Worm (Caenorhabditis elegans): ENCODE results near the gene col-78.
A peak's percentile ranks its signal among the peaks of the same experiment; 100 is the strongest.

col-78 gene

ce11 chrII:9152231-9152630 is at the start of gene col-78:
TSS of gene col-78 (plus strand) at chrII:9152531.
- TF ChIP-seq ama-1 (optimal IDR thresholded peaks at IDR 0.05) (no peak), ref-2 (tag; optimal IDR thresholded peaks at IDR 0.05) (no peak), eyg-1 (tag; optimal IDR thresholded peaks at IDR 0.05) (no peak), hlh-6 (tag; optimal IDR thresholded peaks at IDR 0.05) (no peak), fax-1 (tag; optimal IDR thresholded peaks at IDR 0.05) (no peak), K09A11.1 (tag; optimal IDR thresholded peaks at IDR 0.05; ENCODE audit: insufficient read depth) (no peak), ceh-6 (GFP tag; optimal IDR thresholded peaks at IDR 0.05) (no peak), unc-42 (tag; optimal IDR thresholded peaks at IDR 0.05) (no peak), T23F11.4 (GFP tag; optimal IDR thresholded peaks at IDR 0.05) (no peak)

- no peak for TF ChIP-seq rnt-1 (tag; optimal IDR thresholded peaks at IDR 0.05)
- peak; percentile 89 for TF ChIP-seq unc-42 (tag; optimal IDR thresholded peaks at IDR 0.05)
Measured at ce11 chrII:9107095-9107769, 45.1 kb upstream of the col-78 start, which contains the start of gene dyrb-1. TSS of gene dyrb-1 (minus strand) at chrII:9107145.

DNA sequence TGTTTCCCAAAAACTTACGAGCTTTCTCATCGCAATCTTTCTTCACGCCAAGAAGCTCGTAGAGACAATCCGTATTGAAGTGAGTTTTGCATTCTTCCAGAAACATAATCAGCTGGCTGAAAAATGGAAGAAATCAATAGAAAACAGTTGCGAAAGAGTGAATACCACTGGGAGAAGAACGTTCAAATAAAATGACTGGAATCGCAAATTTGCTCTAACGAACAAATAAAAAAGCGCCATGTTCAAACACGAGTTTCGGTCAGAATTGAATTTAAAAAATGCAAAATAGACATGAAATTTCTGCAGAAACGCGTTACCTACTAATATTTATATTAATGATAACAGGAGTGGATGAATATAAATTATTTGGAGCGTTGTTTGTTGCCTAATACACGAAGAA is 43.9 kb upstream of the col-78 start, which contains the start of gene dnj-23:
Gene dnj-23 (minus strand): TSS at position 158 of the 400 bp plus-strand sequence.
- TF ChIP-seq elt-2 (tag; optimal IDR thresholded peaks at IDR 0.05) (no peak), npax-4 (tag; optimal IDR thresholded peaks at IDR 0.05) (no peak), ama-1 (optimal IDR thresholded peaks at IDR 0.05) (no peak), fkh-6 (tag; optimal IDR thresholded peaks at IDR 0.05) (no peak), hlh-8 (tag; optimal IDR thresholded peaks at IDR 0.05) (no peak), ceh-19 (GFP tag; optimal IDR thresholded peaks at IDR 0.05) (no peak), sox-2 (GFP tag; IDR thresholded peaks at IDR 0.05) (no peak), dve-1 (tag; optimal IDR thresholded peaks at IDR 0.05) (no peak), hlh-15 (tag; optimal IDR thresholded peaks at IDR 0.05) (no peak), pha-4 (tag; optimal IDR thresholded peaks at IDR 0.05) (no peak), ref-2 (tag; optimal IDR thresholded peaks at IDR 0.05) (no peak)

ce11 chrII:9108905-9109551 is 43.3 kb upstream of the col-78 start, which contains the start of gene T24H10.4:
TSS of gene T24H10.4 (plus strand) at chrII:9109534.
- TF ChIP-seq Y22D7AL.16 (tag; optimal IDR thresholded peaks at IDR 0.05) (no peak), unc-42 (tag; optimal IDR thresholded peaks at IDR 0.05) (peak; percentile 37)

- no peak for TF ChIP-seq pha-4 (tag; optimal IDR thresholded peaks at IDR 0.05)
- TF ChIP-seq ama-1 (optimal IDR thresholded peaks at IDR 0.05), result no peak
- TF ChIP-seq ahr-1 (tag; optimal IDR thresholded peaks at IDR 0.05), result no peak
- TF ChIP-seq dmd-4 (tag; optimal IDR thresholded peaks at IDR 0.05; ENCODE audit: borderline replicate concordance), result no peak
- no peak for TF ChIP-seq pha-2 (tag; optimal IDR thresholded peaks at IDR 0.05)
- TF ChIP-seq lim-6 (tag; optimal IDR thresholded peaks at IDR 0.05), result no peak
- TF ChIP-seq madf-2 (tag; optimal IDR thresholded peaks at IDR 0.05), result no peak
- no peak for TF ChIP-seq hlh-6 (tag; optimal IDR thresholded peaks at IDR 0.05)
- TF ChIP-seq ceh-31 (tag; optimal IDR thresholded peaks at IDR 0.05), result no peak
- TF ChIP-seq ceh-45 (GFP tag; IDR thresholded peaks at IDR 0.05), result no peak
- no peak for TF ChIP-seq unc-55 (GFP tag; optimal IDR thresholded peaks at IDR 0.05)
- no peak for TF ChIP-seq dve-1 (tag; optimal IDR thresholded peaks at IDR 0.05)
- no peak for TF ChIP-seq fax-1 (tag; optimal IDR thresholded peaks at IDR 0.05)
- TF ChIP-seq Y22D7AL.16 (tag; optimal IDR thresholded peaks at IDR 0.05), result no peak
- no peak for TF ChIP-seq ceh-18 (tag; optimal IDR thresholded peaks at IDR 0.05)
- TF ChIP-seq ceh-6 (GFP tag; optimal IDR thresholded peaks at IDR 0.05), result no peak
Measured at ce11 chrII:9111471-9112016, 40.8 kb upstream of the col-78 start.

- TF ChIP-seq ztf-16 (tag; optimal IDR thresholded peaks at IDR 0.05), result no peak
- TF ChIP-seq unc-55 (GFP tag; optimal IDR thresholded peaks at IDR 0.05), result peak; percentile 64
- TF ChIP-seq nfya-1 (tag; optimal IDR thresholded peaks at IDR 0.05), result peak; percentile 75
- peak; percentile 18 for TF ChIP-seq madf-2 (tag; optimal IDR thresholded peaks at IDR 0.05)
- peak; percentile 57 for TF ChIP-seq unc-42 (tag; optimal IDR thresholded peaks at IDR 0.05)
- TF ChIP-seq ets-4 (tag; optimal IDR thresholded peaks at IDR 0.05), result peak; percentile 65
- TF ChIP-seq npax-4 (tag; optimal IDR thresholded peaks at IDR 0.05), result no peak
- TF ChIP-seq K09A11.1 (tag; optimal IDR thresholded peaks at IDR 0.05; ENCODE audit: insufficient read depth), result peak; percentile 46
- TF ChIP-seq ceh-18 (tag; optimal IDR thresholded peaks at IDR 0.05), result peak; percentile 80
- peak; percentile 44 for TF ChIP-seq pros-1 (tag; optimal IDR thresholded peaks at IDR 0.05)
- no peak for TF ChIP-seq pha-4 (tag; optimal IDR thresholded peaks at IDR 0.05)
- TF ChIP-seq ref-2 (tag; optimal IDR thresholded peaks at IDR 0.05), result peak; percentile 9
- peak; percentile 19 for TF ChIP-seq ceh-34 (tag; optimal IDR thresholded peaks at IDR 0.05)
- TF ChIP-seq ceh-19 (GFP tag; optimal IDR thresholded peaks at IDR 0.05), result no peak
- no peak for TF ChIP-seq mec-3 (tag; optimal IDR thresholded peaks at IDR 0.05; ENCODE audit: borderline replicate concordance)
- no peak for TF ChIP-seq gmeb-2 (tag; optimal IDR thresholded peaks at IDR 0.05)
- TF ChIP-seq rnt-1 (tag; optimal IDR thresholded peaks at IDR 0.05), result peak; percentile 55
- TF ChIP-seq ttx-3 (tag; optimal IDR thresholded peaks at IDR 0.05), result no peak
- no peak for TF ChIP-seq eyg-1 (tag; optimal IDR thresholded peaks at IDR 0.05)
- TF ChIP-seq fkh-10 (GFP tag; optimal IDR thresholded peaks at IDR 0.05), result no peak
- TF ChIP-seq T23F11.4 (GFP tag; optimal IDR thresholded peaks at IDR 0.05), result no peak
Measured at ce11 chrII:9112851-9113250, 39.5 kb upstream of the col-78 start, which contains the start of gene jun-1. TSS of gene jun-1 (plus strand) at chrII:9113157.

Data from whole organism, late embryonic.